Fruit fly (Drosophila melanogaster) whole organism, pupa: ENCODE measurements around the gene RpL7.

Experiments
- CG10348 ChIP-seq: fragments of 200-800 bp; sonication (Bioruptor generic); IDR thresholded peaks from 2 replicates; pipeline ENCODE4 v1.3.6; 2022; ENCODE audit warnings: missing biosample characterization, missing genetic modification characterization
- CG12605 ChIP-seq: fragments of 200-800 bp; sonication (Bioruptor generic); IDR thresholded peaks from 2 replicates; pipeline ENCODE4 v1.3.6; 2022; ENCODE audit warnings: missing biosample characterization, missing genetic modification characterization
- CG13204 ChIP-seq: fragments of 200-800 bp; sonication (Bioruptor generic); optimal IDR thresholded peaks from 2 replicates; lab custom pipeline; 2018; ENCODE audit warnings: missing biosample characterization, mild to moderate bottlenecking, missing genetic modification characterization, moderate library complexity
- CG14655 ChIP-seq: fragments of 200-800 bp; sonication (Bioruptor generic); optimal IDR thresholded peaks from 3 replicates; lab custom pipeline; 2017; ENCODE audit warnings: mild to moderate bottlenecking, missing biosample characterization, missing genetic modification reagents, missing genetic modification characterization
- CG15710 ChIP-seq: fragments of 200-800 bp; sonication (Bioruptor generic); optimal IDR thresholded peaks from 2 replicates; lab custom pipeline; 2018; ENCODE audit warnings: missing biosample characterization, mild to moderate bottlenecking, missing genetic modification characterization, moderate library complexity
- CG17806 ChIP-seq: fragments of 200-800 bp; sonication (Bioruptor generic); optimal IDR thresholded peaks from 2 replicates; lab custom pipeline; 2018; ENCODE audit warnings: missing biosample characterization, mild to moderate bottlenecking, missing genetic modification characterization, moderate library complexity
- CG32121 ChIP-seq: fragments of 200-800 bp; sonication (Bioruptor generic); IDR thresholded peaks from 2 replicates; pipeline ENCODE4 v1.3.6; 2022; ENCODE audit warnings: missing biosample characterization, missing genetic modification characterization
- CG34367 ChIP-seq: fragments of 200-800 bp; sonication (Bioruptor generic); optimal IDR thresholded peaks from 2 replicates; lab custom pipeline; 2018; ENCODE audit warnings: missing biosample characterization, mild to moderate bottlenecking, missing genetic modification characterization
- CG4496 ChIP-seq: fragments of 200-800 bp; sonication (Bioruptor generic); IDR thresholded peaks from 3 replicates; pipeline ENCODE4 v1.3.6; 2022; ENCODE audit warnings: missing biosample characterization, missing genetic modification characterization
- CG8159 ChIP-seq: fragments of 200-800 bp; sonication (Bioruptor generic); optimal IDR thresholded peaks from 3 replicates; lab custom pipeline; 2018; ENCODE audit warnings: missing biosample characterization, mild to moderate bottlenecking, missing genetic modification characterization, moderate library complexity
- CG8301 ChIP-seq: fragments of 200-800 bp; sonication (Bioruptor generic); optimal IDR thresholded peaks from 2 replicates; lab custom pipeline; 2018; ENCODE audit warnings: missing biosample characterization, mild to moderate bottlenecking, missing genetic modification characterization
- CG9948 ChIP-seq: fragments of 200-800 bp; sonication (Bioruptor generic); optimal IDR thresholded peaks from 2 replicates; lab custom pipeline; 2018; ENCODE audit warnings: missing biosample characterization, mild to moderate bottlenecking, missing genetic modification characterization, moderate library complexity
- D1 ChIP-seq: fragments of 200-800 bp; sonication (Bioruptor generic); optimal IDR thresholded peaks from 2 replicates; lab custom pipeline; 2018; ENCODE audit warnings: missing biosample characterization, mild to moderate bottlenecking, missing genetic modification characterization, moderate library complexity
- EcR ChIP-seq: fragments of 200-800 bp; sonication (Bioruptor generic); optimal IDR thresholded peaks from 3 replicates; lab custom pipeline; 2019; ENCODE audit warnings: missing biosample characterization, missing genetic modification characterization, mild to moderate bottlenecking, moderate library complexity, missing genetic modification reagents
- Ets98B ChIP-seq: fragments of 200-800 bp; sonication (Bioruptor generic); IDR thresholded peaks from 2 replicates; pipeline ENCODE4 v1.3.6; 2022; ENCODE audit warnings: missing biosample characterization, missing genetic modification characterization
- Pif1A ChIP-seq: fragments of 200-800 bp; sonication (Bioruptor generic); optimal IDR thresholded peaks from 3 replicates; lab custom pipeline; 2016; ENCODE audit warnings: missing biosample characterization, missing genetic modification characterization
- Pif1B ChIP-seq: fragments of 200-800 bp; sonication (Bioruptor generic); optimal IDR thresholded peaks from 3 replicates; lab custom pipeline; 2016; ENCODE audit warnings: missing biosample characterization, missing genetic modification characterization
- Snoo ChIP-seq: fragments of 200-800 bp; sonication (Bioruptor generic); optimal IDR thresholded peaks from 3 replicates; lab custom pipeline; 2017; ENCODE audit warnings: missing biosample characterization, mild to moderate bottlenecking, missing genetic modification characterization, inconsistent platforms
- fd96Ca ChIP-seq: fragments of 200-800 bp; sonication (Bioruptor generic); IDR thresholded peaks from 3 replicates; pipeline ENCODE4 v1.3.6; 2022; ENCODE audit warnings: missing biosample characterization, missing genetic modification characterization
- gl ChIP-seq: fragments of 200-800 bp; sonication (Bioruptor generic); optimal IDR thresholded peaks from 2 replicates; lab custom pipeline; 2018; ENCODE audit warnings: missing biosample characterization, mild to moderate bottlenecking, missing genetic modification characterization
- rn ChIP-seq: fragments of 200-800 bp; sonication (Bioruptor generic); IDR thresholded peaks from 2 replicates; pipeline ENCODE4 v1.3.6; 2022; ENCODE audit warnings: missing biosample characterization, missing genetic modification characterization

Gene RpL7

DNA sequence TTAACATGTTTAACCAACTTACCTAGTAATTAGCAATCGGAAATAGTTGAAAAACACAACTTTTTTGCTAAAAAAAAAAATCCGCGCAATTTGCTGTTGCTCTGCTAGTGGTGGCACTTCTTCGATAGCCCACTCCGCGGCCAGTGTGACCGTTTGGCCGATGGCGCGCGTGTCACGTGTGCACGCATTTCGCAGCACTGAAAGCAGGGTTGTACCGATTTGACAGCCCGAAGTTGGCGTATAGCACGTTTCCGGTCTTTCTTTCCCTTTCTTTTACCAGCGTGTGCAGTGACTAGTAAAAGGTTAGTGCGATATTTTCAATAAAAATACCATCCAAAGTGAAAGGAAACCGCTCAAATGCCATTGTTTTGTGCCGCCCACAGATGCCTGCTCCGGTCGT, at the start of gene RpL7, which contains the start of gene Ripalpha:
RpL7 (plus strand) TSS at position 158 of the 400 bp plus-strand sequence.
Ripalpha (minus strand) TSS at position 128 of the 400 bp plus-strand sequence.
- TF ChIP-seq CG15710 (tag; lab: Kevin White, UChicago) (peak; percentile 80), CG17806 (peak; percentile 57), CG9948 (tag; lab: Kevin White, UChicago) (peak; percentile 43), CG32121 (GFP tag; lab: Robert Waterston, UW) (peak; percentile 77), EcR (GFP tag; lab: Kevin White, UChicago) (no peak), gl (peak; percentile 81), rn (peak; percentile 85), Snoo (tag; lab: Kevin White, UChicago) (peak; percentile 95), Pif1A (GFP tag; lab: Kevin White, UChicago) (peak; percentile 89), D1 (tag; lab: Kevin White, UChicago) (no peak), CG34367 (tag; lab: Kevin White, UChicago) (peak; percentile 89), CG13204 (GFP tag; lab: Kevin White, UChicago) (no peak), CG14655 (GFP tag; lab: Kevin White, UChicago) (no peak), fd96Ca (GFP tag; lab: Robert Waterston, UW) (no peak), Ets98B (GFP tag; lab: Robert Waterston, UW) (peak; percentile 91), CG10348 (GFP tag; lab: Robert Waterston, UW) (no peak), CG8159 (tag; lab: Kevin White, UChicago) (peak; percentile 68), CG4496 (peak; percentile 97), CG12605 (peak; percentile 88), Pif1B (GFP tag; lab: Kevin White, UChicago) (peak; percentile 76), CG8301 (tag; lab: Kevin White, UChicago) (peak; percentile 61)

DNA sequence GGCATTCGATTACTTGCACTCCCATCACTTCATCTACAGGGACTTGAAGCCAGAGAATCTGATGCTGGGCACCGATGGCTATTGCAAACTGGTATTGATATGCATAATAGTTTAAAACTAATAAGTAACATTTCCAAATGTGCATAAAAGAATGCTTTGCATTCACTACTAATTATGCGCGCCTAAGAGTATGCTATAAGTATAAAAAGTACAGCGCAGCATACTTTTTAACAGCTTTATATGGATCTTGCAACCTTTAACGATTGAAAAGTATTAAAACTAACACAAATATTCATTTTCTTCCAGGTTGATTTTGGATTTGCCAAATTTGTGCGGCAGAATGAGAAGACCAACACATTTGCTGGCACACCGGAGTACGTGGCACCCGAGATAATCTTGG, 46.4 kb upstream of the RpL7 start:
- TF ChIP-seq fd96Ca (GFP tag; lab: Robert Waterston, UW) (no peak), CG34367 (tag; lab: Kevin White, UChicago) (no peak), CG4496 (no peak), CG8159 (tag; lab: Kevin White, UChicago) (no peak), Snoo (tag; lab: Kevin White, UChicago) (no peak), rn (no peak)

DNA sequence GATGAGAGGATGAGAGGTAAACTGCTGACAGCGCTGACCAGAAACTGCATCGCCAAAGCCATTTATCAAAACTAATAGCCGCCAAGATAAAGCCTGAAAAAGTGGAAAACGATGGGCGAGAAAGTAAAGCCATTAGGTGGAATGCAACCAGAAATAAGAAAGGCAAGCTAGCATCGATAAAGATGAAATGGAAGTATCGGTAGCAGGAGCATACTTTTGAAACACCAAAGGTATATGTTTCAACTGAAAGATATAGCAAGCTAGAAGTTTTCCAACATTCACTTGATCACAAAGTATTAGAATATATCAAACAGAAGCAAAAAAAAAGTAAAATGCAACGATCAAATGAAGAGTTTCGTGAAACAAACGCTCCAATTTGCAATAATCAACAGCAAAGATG, 28.4 kb upstream of the RpL7 start, which contains the start of gene CG13137:
CG13137 (plus strand) TSS at position 301 of the 400 bp plus-strand sequence.
- TF ChIP-seq Ets98B (GFP tag; lab: Robert Waterston, UW) (no peak), CG17806 (no peak), CG4496 (no peak), CG13204 (GFP tag; lab: Kevin White, UChicago) (no peak), CG34367 (tag; lab: Kevin White, UChicago) (no peak), gl (no peak), CG32121 (GFP tag; lab: Robert Waterston, UW) (no peak), Pif1B (GFP tag; lab: Kevin White, UChicago) (no peak), Snoo (tag; lab: Kevin White, UChicago) (no peak), CG14655 (GFP tag; lab: Kevin White, UChicago) (no peak), EcR (GFP tag; lab: Kevin White, UChicago) (no peak), CG10348 (GFP tag; lab: Robert Waterston, UW) (no peak), fd96Ca (GFP tag; lab: Robert Waterston, UW) (no peak)

DNA sequence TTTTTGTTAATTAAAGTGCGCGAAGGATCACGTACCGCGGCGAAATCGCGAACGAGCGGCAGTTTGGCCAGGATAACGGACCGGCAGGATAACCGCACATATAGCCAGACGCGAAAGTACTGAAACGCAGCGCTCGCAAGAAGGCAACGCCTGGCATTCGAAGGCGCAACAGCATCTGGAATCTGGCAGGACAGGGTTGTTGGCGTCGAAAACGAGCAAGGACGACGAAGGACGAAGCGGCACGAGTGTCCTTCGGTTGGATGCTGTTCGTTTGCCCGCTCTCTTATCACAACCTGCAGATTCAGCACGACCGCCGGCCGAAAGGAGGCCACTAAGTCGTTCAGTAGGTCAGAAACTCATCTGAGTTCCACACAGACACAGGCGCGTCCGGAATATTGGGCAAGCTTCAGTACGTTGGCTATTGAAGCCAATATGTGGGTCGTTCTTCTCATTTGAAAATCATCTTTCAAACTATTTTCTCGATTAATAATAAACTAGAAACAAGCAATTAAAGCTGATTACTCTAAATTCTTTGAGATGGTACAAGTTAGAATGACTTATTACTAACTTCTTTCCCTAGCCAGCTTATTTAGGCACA, 20.5 kb upstream of the RpL7 start, which contains the start of gene CG44153:
CG44153 (minus strand) TSS at position 75 of the 598 bp plus-strand sequence.
- TF ChIP-seq CG8159 (tag; lab: Kevin White, UChicago): no peak
- TF ChIP-seq CG10348 (GFP tag; lab: Robert Waterston, UW): no peak
- no peak for TF ChIP-seq CG17806
- TF ChIP-seq D1 (tag; lab: Kevin White, UChicago): no peak
- no peak for TF ChIP-seq Ets98B (GFP tag; lab: Robert Waterston, UW)
- no peak for TF ChIP-seq CG4496
- no peak for TF ChIP-seq CG15710 (tag; lab: Kevin White, UChicago)
- no peak for TF ChIP-seq CG12605
- no peak for TF ChIP-seq CG13204 (GFP tag; lab: Kevin White, UChicago)
- TF ChIP-seq EcR (GFP tag; lab: Kevin White, UChicago): no peak
- TF ChIP-seq CG32121 (GFP tag; lab: Robert Waterston, UW): no peak
- TF ChIP-seq CG9948 (tag; lab: Kevin White, UChicago): no peak
- TF ChIP-seq CG14655 (GFP tag; lab: Kevin White, UChicago): no peak
- TF ChIP-seq Pif1B (GFP tag; lab: Kevin White, UChicago): no peak
- no peak for TF ChIP-seq Snoo (tag; lab: Kevin White, UChicago)

DNA sequence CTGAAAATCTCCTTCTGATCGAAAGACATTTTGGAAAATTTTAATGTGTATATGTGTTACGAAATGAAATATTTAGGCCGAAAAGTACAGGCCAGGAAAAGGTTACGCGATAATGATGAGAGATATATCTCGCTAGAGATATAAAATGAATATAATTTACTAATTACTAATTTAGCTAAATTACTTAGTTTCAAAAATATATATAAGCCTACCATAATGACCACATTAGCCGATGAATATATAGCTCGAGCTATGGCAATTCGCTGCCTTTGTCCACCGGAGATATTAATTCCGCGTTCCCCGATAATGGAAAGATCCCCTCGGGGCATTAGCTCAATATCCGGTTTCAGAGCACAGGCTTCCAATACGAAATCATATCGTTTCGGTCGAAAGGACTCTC, 9.4 kb upstream of the RpL7 start, which contains the start of gene Fum4:
Fum4 (minus strand) TSS at position 101 of the 400 bp plus-strand sequence.
- TF ChIP-seq fd96Ca (GFP tag; lab: Robert Waterston, UW) (no peak), CG13204 (GFP tag; lab: Kevin White, UChicago) (no peak), CG15710 (tag; lab: Kevin White, UChicago) (no peak), CG9948 (tag; lab: Kevin White, UChicago) (no peak), Pif1A (GFP tag; lab: Kevin White, UChicago) (no peak), CG34367 (tag; lab: Kevin White, UChicago) (no peak), CG14655 (GFP tag; lab: Kevin White, UChicago) (no peak), CG8159 (tag; lab: Kevin White, UChicago) (no peak), CG17806 (no peak), Ets98B (GFP tag; lab: Robert Waterston, UW) (no peak), gl (no peak), EcR (GFP tag; lab: Kevin White, UChicago) (no peak)
